Worm (Caenorhabditis elegans): ENCODE results near the gene T01E8.8.

DNA sequence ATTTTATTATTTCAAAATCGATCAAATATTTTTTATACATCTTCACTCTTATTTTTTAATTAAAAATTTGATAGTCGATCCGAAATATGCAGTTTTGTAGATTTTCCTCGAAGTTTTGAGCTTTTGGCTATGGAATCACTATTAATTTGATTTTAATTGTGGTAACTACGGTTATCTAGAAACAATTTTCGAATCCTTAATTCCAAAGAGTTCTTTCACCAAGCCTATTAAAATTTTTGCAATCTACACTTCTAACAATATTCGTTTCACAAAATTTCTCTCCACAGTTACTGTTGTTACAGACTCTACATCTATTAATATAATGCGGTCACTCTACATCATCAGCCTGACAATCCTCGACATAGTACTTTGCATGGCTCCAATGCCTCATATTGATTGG, 38.9 kb upstream of the T01E8.8 start, which contains the start of gene R05H5.7:
- TF ChIP-seq dmd-4 (tag; optimal IDR thresholded peaks at IDR 0.05) = no peak
- no peak for TF ChIP-seq skn-1 (tag; optimal IDR thresholded peaks at IDR 0.05)
- no peak for TF ChIP-seq ztf-4 (tag; optimal IDR thresholded peaks at IDR 0.05)
- TF ChIP-seq ama-1 (optimal IDR thresholded peaks at IDR 0.05) = no peak
- no peak for TF ChIP-seq unc-62 (GFP tag; optimal IDR thresholded peaks at IDR 0.05)

All from whole organism, L2 larva.